Worm (Caenorhabditis elegans): ENCODE measurements around the gene R09A1.3.

DNA sequence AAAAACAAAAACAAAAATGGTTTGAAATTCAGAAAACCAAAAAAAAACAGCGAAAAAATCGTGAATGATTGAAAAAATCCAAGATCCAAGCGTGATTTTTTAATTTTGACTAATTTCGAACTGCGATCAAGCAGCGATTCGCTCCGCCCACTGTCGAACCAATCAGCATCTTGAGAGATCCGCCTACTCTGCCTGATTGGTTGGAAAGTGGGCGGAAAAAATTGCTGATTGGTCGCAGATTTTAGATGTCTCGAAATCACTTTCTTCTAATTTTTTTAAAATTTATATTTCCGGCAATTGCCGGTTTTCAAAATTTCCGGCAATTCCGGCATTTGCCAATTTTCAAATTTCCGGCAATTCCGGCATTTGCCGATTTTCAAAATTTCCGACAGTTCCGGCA, 11.7 kb downstream of the R09A1.3 start:
- TF ChIP-seq flt-1 (GFP tag; IDR thresholded peaks at IDR 0.05) (no peak), ztf-29 (GFP tag; IDR thresholded peaks at IDR 0.05) (no peak), T22C8.4 (GFP tag; IDR thresholded peaks at IDR 0.05) (no peak), tab-1 (GFP tag; IDR thresholded peaks at IDR 0.05) (no peak), ref-1 (GFP tag; conservative IDR thresholded peaks at IDR 0.05) (no peak), ztf-23 (GFP tag; IDR thresholded peaks at IDR 0.05) (no peak), med-1 (GFP tag; optimal IDR thresholded peaks at IDR 0.05; ENCODE audit: insufficient read depth) (no peak), cog-1 (tag; optimal IDR thresholded peaks at IDR 0.05) (no peak)

Measured in whole organism, midembryonic.